Fruit fly (Drosophila melanogaster): Measurements from ENCODE around the gene Smyd5.

DNA sequence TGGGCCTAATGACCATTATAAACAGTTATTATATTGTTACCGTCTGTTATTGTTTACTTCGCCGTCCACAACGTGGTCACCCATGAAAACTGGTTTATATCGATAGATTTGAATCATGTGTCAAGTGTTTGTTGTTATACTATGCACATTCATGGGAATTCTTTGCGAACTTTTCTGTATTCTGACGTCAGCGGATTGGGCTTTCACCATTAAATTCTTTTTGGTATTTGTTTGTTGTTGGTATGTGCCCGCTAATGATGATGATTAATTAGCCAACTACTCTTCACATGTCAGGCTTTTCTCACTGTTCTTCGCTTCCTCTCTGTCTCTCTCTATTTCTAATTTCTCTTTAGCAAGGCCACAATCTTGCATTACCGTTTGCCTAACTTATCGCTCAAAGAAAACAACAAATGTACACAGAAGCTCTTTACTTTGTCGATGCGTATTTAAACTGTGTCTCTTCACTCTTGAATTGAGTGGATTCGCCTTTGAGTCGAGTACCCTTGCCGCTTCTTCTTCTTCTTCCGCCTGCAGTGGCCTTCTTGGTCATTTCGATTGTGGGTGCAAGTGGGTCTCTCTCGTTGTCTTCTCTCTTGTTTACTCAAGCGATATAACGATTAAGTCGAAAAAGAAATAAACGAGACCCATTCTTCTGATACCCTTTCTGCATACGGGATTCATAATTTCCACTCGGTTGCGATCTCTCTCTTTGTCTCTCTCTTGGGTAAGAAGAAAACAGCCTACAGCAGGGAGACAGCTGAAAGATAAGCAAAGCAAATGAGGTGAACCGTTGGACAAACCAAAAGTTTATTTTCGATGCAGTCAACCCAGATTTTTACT, 14.7 kb downstream of the Smyd5 start:
- no peak for TF ChIP-seq CG10267 (tag; optimal IDR thresholded peaks at IDR 0.05)
- no peak for TF ChIP-seq Meics (GFP tag; optimal IDR thresholded peaks at IDR 0.05)
- TF ChIP-seq CG1832 (GFP tag; optimal IDR thresholded peaks at IDR 0.05) = no peak
- TF ChIP-seq HLH4C (GFP tag; IDR thresholded peaks at IDR 0.05; ENCODE audit: partially characterized antibody) = no peak
- no peak for TF ChIP-seq CTCF (GFP tag; optimal IDR thresholded peaks at IDR 0.05)
- no peak for TF ChIP-seq ftz-f1 (GFP tag; optimal IDR thresholded peaks at IDR 0.05)
- TF ChIP-seq Nf-YB (GFP tag; optimal IDR thresholded peaks at IDR 0.05) = peak; percentile 27
- TF ChIP-seq CG10209 (GFP tag; optimal IDR thresholded peaks at IDR 0.05) = no peak
